Worm (Caenorhabditis elegans): ENCODE data around the gene BE0003N10.6.

- TF ChIP-seq flh-1 (GFP tag; optimal IDR thresholded peaks at IDR 0.05): no peak
- TF ChIP-seq nhr-237 (tag; optimal IDR thresholded peaks at IDR 0.05): peak; percentile 94
- peak; percentile 85 for TF ChIP-seq lsy-2 (tag; optimal IDR thresholded peaks at IDR 0.05)
Observed at ce11 chrIII:1080536-1080935, 20.7 kb upstream of the BE0003N10.6 start, which contains the start of the genes rab-18 and kbp-4.

Data from whole organism, mixed stage, embryonic.